Worm (Caenorhabditis elegans): ENCODE data around the gene nlp-58.
"Not testable (repeated sequence)": the region's sequence is repeated elsewhere in the genome, so short reads cannot be mapped to it uniquely, and the experiment has no call there.

The nlp-58 gene

ce11 chrV:9984821-9985220 is 36.1 kb upstream of the nlp-58 start:
- TF ChIP-seq unc-55 (GFP tag; optimal IDR thresholded peaks at IDR 0.05) = peak; percentile 52
- TF ChIP-seq crh-2 (tag; optimal IDR thresholded peaks at IDR 0.05) = peak; percentile 33
- TF ChIP-seq fos-1 (tag; optimal IDR thresholded peaks at IDR 0.05) = peak; percentile 58
- TF ChIP-seq ama-1 (optimal IDR thresholded peaks at IDR 0.05) = peak; percentile 29
- TF ChIP-seq ztf-1 (GFP tag; conservative IDR thresholded peaks at IDR 0.05) = no peak
- no peak for TF ChIP-seq Y55F3AM.14 (GFP tag; optimal IDR thresholded peaks at IDR 0.05)
- TF ChIP-seq nhr-11 (tag; optimal IDR thresholded peaks at IDR 0.05) = peak; percentile 53
- peak; percentile 23 for TF ChIP-seq C34F6.9 (tag; optimal IDR thresholded peaks at IDR 0.05)
- TF ChIP-seq lin-11 (tag; optimal IDR thresholded peaks at IDR 0.05) = no peak
- peak; percentile 3 for TF ChIP-seq F13H6.1 (tag; optimal IDR thresholded peaks at IDR 0.05)
- no peak for TF ChIP-seq nhr-21 (tag; optimal IDR thresholded peaks at IDR 0.05)
- TF ChIP-seq sma-3 (GFP tag; optimal IDR thresholded peaks at IDR 0.05) = no peak

- TF ChIP-seq gmeb-1 (tag; optimal IDR thresholded peaks at IDR 0.05) = no peak
- TF ChIP-seq lsy-2 (tag; optimal IDR thresholded peaks at IDR 0.05) = peak in 1 of 2 experiments; percentile 25
Measured at ce11 chrV:9983529-9983928, 34.8 kb upstream of the nlp-58 start.

- no peak for TF ChIP-seq nhr-10 (tag; optimal IDR thresholded peaks at IDR 0.05)
- TF ChIP-seq sem-4 (tag; optimal IDR thresholded peaks at IDR 0.05) = no peak
- TF ChIP-seq nhr-25 (tag; optimal IDR thresholded peaks at IDR 0.05) = no peak
- TF ChIP-seq unc-62 (GFP tag; optimal IDR thresholded peaks at IDR 0.05) = no peak
- TF ChIP-seq Y55F3AM.14 (GFP tag; optimal IDR thresholded peaks at IDR 0.05) = no peak
- no peak for TF ChIP-seq nhr-23 (tag; optimal IDR thresholded peaks at IDR 0.05)
- no peak for TF ChIP-seq ztf-1 (GFP tag; conservative IDR thresholded peaks at IDR 0.05)
- no peak for TF ChIP-seq ZK546.5 (tag; optimal IDR thresholded peaks at IDR 0.05)
- no peak for TF ChIP-seq elt-1 (tag; optimal IDR thresholded peaks at IDR 0.05)
- no peak for TF ChIP-seq nhr-12 (tag; optimal IDR thresholded peaks at IDR 0.05)
- TF ChIP-seq R02D3.7 (tag; optimal IDR thresholded peaks at IDR 0.05) = no peak
- no peak for TF ChIP-seq skn-1 (tag; optimal IDR thresholded peaks at IDR 0.05)
- no peak for TF ChIP-seq gmeb-1 (tag; optimal IDR thresholded peaks at IDR 0.05)
- TF ChIP-seq C34F6.9 (tag; optimal IDR thresholded peaks at IDR 0.05) = no peak
- TF ChIP-seq elt-3 (tag; optimal IDR thresholded peaks at IDR 0.05) = no peak
- no peak for TF ChIP-seq sma-9 (GFP tag; optimal IDR thresholded peaks at IDR 0.05)
- no peak for TF ChIP-seq sma-9 (tag; optimal IDR thresholded peaks at IDR 0.05)
- TF ChIP-seq nhr-237 (tag; optimal IDR thresholded peaks at IDR 0.05) = no peak
- no peak for TF ChIP-seq ama-1 (optimal IDR thresholded peaks at IDR 0.05)
Measured at ce11 chrV:9982568-9982967, 33.8 kb upstream of the nlp-58 start, which contains the start of gene C27H6.9. TSS of gene C27H6.9 (plus strand) at chrV:9982868.

- TF ChIP-seq egl-27 (tag; optimal IDR thresholded peaks at IDR 0.05) (peak; percentile 14), sem-4 (tag; optimal IDR thresholded peaks at IDR 0.05) (peak; percentile 40), unc-55 (GFP tag; optimal IDR thresholded peaks at IDR 0.05) (peak; percentile 58), F13H6.1 (tag; optimal IDR thresholded peaks at IDR 0.05) (peak; percentile 85), nhr-129 (tag; optimal IDR thresholded peaks at IDR 0.05) (peak; percentile 22), blmp-1 (tag; optimal IDR thresholded peaks at IDR 0.05; ENCODE audit: insufficient read depth) (peak; percentile 5), sma-3 (GFP tag; optimal IDR thresholded peaks at IDR 0.05) (peak; percentile 91), lsy-2 (tag; optimal IDR thresholded peaks at IDR 0.05) (peak in 1 of 2 experiments; percentile 62), C34F6.9 (tag; optimal IDR thresholded peaks at IDR 0.05) (peak; percentile 58), sma-9 (GFP tag; optimal IDR thresholded peaks at IDR 0.05) (peak; percentile 22), nhr-21 (tag; optimal IDR thresholded peaks at IDR 0.05) (peak; percentile 41), gmeb-1 (tag; optimal IDR thresholded peaks at IDR 0.05) (peak; percentile 68), crh-2 (tag; optimal IDR thresholded peaks at IDR 0.05) (peak; percentile 65), lin-11 (tag; optimal IDR thresholded peaks at IDR 0.05) (peak; percentile 56), lin-13 (GFP tag; optimal IDR thresholded peaks at IDR 0.05) (peak; percentile 80), fos-1 (tag; optimal IDR thresholded peaks at IDR 0.05) (peak; percentile 26)
- TF ChIP-seq sma-9 (tag; optimal IDR thresholded peaks at IDR 0.05) = not testable (repeated sequence)
Measured at ce11 chrV:9980731-9981483, 32.2 kb upstream of the nlp-58 start, which contains the start of the genes ruvb-1 and tofu-1. TSS of gene ruvb-1 (minus strand) at chrV:9980802. TSS of gene tofu-1 (plus strand) at chrV:9981147.

ce11 chrV:9978425-9978824 is 29.7 kb upstream of the nlp-58 start:
- no peak for TF ChIP-seq elt-3 (tag; optimal IDR thresholded peaks at IDR 0.05)
- TF ChIP-seq ceh-82 (tag; optimal IDR thresholded peaks at IDR 0.05) = no peak
- TF ChIP-seq ztf-11 (tag; optimal IDR thresholded peaks at IDR 0.05) = no peak
- TF ChIP-seq peb-1 (tag; optimal IDR thresholded peaks at IDR 0.05) = no peak
- TF ChIP-seq nhr-23 (tag; optimal IDR thresholded peaks at IDR 0.05) = no peak
- TF ChIP-seq mab-5 (tag; optimal IDR thresholded peaks at IDR 0.05) = no peak
- no peak for TF ChIP-seq ZK546.5 (tag; optimal IDR thresholded peaks at IDR 0.05)
- peak; percentile 17 for TF ChIP-seq crh-2 (tag; optimal IDR thresholded peaks at IDR 0.05)
- TF ChIP-seq lin-13 (GFP tag; optimal IDR thresholded peaks at IDR 0.05) = no peak
- no peak for TF ChIP-seq nhr-25 (tag; optimal IDR thresholded peaks at IDR 0.05)
- TF ChIP-seq lsy-2 (tag; optimal IDR thresholded peaks at IDR 0.05) = peak in 1 of 2 experiments; percentile 36
- TF ChIP-seq nhr-77 (tag; optimal IDR thresholded peaks at IDR 0.05) = no peak
- peak in 1 of 2 experiments; percentile 15 for TF ChIP-seq mdl-1 (tag; optimal IDR thresholded peaks at IDR 0.05)
- no peak for TF ChIP-seq elt-1 (tag; optimal IDR thresholded peaks at IDR 0.05)
- no peak for TF ChIP-seq ztf-4 (tag; optimal IDR thresholded peaks at IDR 0.05)
- no peak for TF ChIP-seq nhr-10 (tag; optimal IDR thresholded peaks at IDR 0.05)
- no peak for TF ChIP-seq R02D3.7 (tag; optimal IDR thresholded peaks at IDR 0.05)
- peak; percentile 22 for TF ChIP-seq sma-9 (GFP tag; optimal IDR thresholded peaks at IDR 0.05)
- no peak for TF ChIP-seq sma-9 (tag; optimal IDR thresholded peaks at IDR 0.05)
- TF ChIP-seq sma-3 (GFP tag; optimal IDR thresholded peaks at IDR 0.05) = no peak
- TF ChIP-seq gmeb-1 (tag; optimal IDR thresholded peaks at IDR 0.05) = no peak
- TF ChIP-seq C34F6.9 (tag; optimal IDR thresholded peaks at IDR 0.05) = peak; percentile 35
- TF ChIP-seq unc-39 (tag; optimal IDR thresholded peaks at IDR 0.05) = no peak
- TF ChIP-seq nhr-12 (tag; optimal IDR thresholded peaks at IDR 0.05) = no peak
- no peak for TF ChIP-seq sem-4 (tag; optimal IDR thresholded peaks at IDR 0.05)
